Fruit fly (Drosophila melanogaster) whole organism, embryonic: Measurements from ENCODE around the gene CG7432.

Source experiments
- Ada2b ChIP-seq: fragments of 200-800 bp; sonication (Bioruptor generic); IDR thresholded peaks from 2 replicates; pipeline ENCODE4 v1.3.6; 2022; ENCODE audit warnings: missing biosample characterization, missing genetic modification characterization
- Asciz ChIP-seq: fragments of 200-800 bp; sonication (Bioruptor generic); optimal IDR thresholded peaks from 2 replicates; lab custom pipeline; 2017; ENCODE audit warnings: missing biosample characterization, mild to moderate bottlenecking, missing genetic modification characterization, missing genetic modification reagents
- CG10209 ChIP-seq: fragments of 200-800 bp; sonication (Bioruptor generic); optimal IDR thresholded peaks from 3 replicates; lab custom pipeline; 2017; ENCODE audit warnings: missing biosample characterization, mild to moderate bottlenecking, missing genetic modification characterization, missing genetic modification reagents
- CG1024 ChIP-seq: fragments of 200-800 bp; sonication (Bioruptor generic); IDR thresholded peaks from 2 replicates; pipeline ENCODE4 v1.3.6; 2022; ENCODE audit warnings: missing biosample characterization, missing genetic modification characterization
- CG11696 ChIP-seq: fragments of 200-800 bp; sonication (Bioruptor generic); IDR thresholded peaks from 2 replicates; pipeline ENCODE4 v1.3.6; 2022; ENCODE audit warnings: missing biosample characterization, missing genetic modification characterization
- CG12769 ChIP-seq: fragments of 200-800 bp; sonication (Bioruptor generic); optimal IDR thresholded peaks from 2 replicates; lab custom pipeline; 2019; ENCODE audit warnings: missing biosample characterization, mild to moderate bottlenecking, missing genetic modification characterization, moderate library complexity
- CG14860 ChIP-seq: fragments of 200-800 bp; sonication (Bioruptor generic); IDR thresholded peaks from 3 replicates; pipeline ENCODE4 v1.3.6; 2022; ENCODE audit warnings: missing biosample characterization, missing genetic modification characterization; ENCODE audit not compliant: partially characterized antibody
- CG14965 ChIP-seq: fragments of 200-800 bp; sonication (Bioruptor generic); optimal IDR thresholded peaks from 2 replicates; lab custom pipeline; 2016; ENCODE audit warnings: missing biosample characterization, missing genetic modification characterization, borderline replicate concordance
- CG15073 ChIP-seq: fragments of 200-800 bp; sonication (Bioruptor generic); optimal IDR thresholded peaks from 2 replicates; lab custom pipeline; 2016; ENCODE audit warnings: missing biosample characterization, missing genetic modification characterization
- CG15269 ChIP-seq: fragments of 200-800 bp; sonication (Bioruptor generic); optimal IDR thresholded peaks from 2 replicates; lab custom pipeline; 2018; ENCODE audit warnings: missing biosample characterization, mild to moderate bottlenecking, missing genetic modification characterization, moderate library complexity
- CG16815 ChIP-seq: fragments of 200-800 bp; sonication (Bioruptor generic); optimal IDR thresholded peaks from 3 replicates; lab custom pipeline; 2017; ENCODE audit warnings: missing biosample characterization, mild to moderate bottlenecking, missing genetic modification characterization
- CG17186 ChIP-seq: fragments of 200-800 bp; sonication (Bioruptor generic); optimal IDR thresholded peaks from 3 replicates; lab custom pipeline; 2017; ENCODE audit warnings: missing biosample characterization, missing genetic modification reagents, missing genetic modification characterization
- CG17612 ChIP-seq: fragments of 200-800 bp; sonication (Bioruptor generic); IDR thresholded peaks from 2 replicates; pipeline ENCODE4 v1.3.6; 2022; ENCODE audit warnings: missing biosample characterization, missing genetic modification characterization
- CG18262 ChIP-seq: fragments of 200-800 bp; optimal IDR thresholded peaks from 3 replicates; lab custom pipeline; 2019; ENCODE audit warnings: missing biosample characterization, mild to moderate bottlenecking, missing genetic modification characterization, moderate library complexity
- CG18619 ChIP-seq: fragments of 200-800 bp; sonication (Bioruptor generic); optimal IDR thresholded peaks from 3 replicates; lab custom pipeline; 2017; ENCODE audit warnings: missing biosample characterization, mild to moderate bottlenecking, missing genetic modification characterization
- CG2199 ChIP-seq: fragments of 200-800 bp; sonication (Bioruptor generic); IDR thresholded peaks from 3 replicates; pipeline ENCODE4 v1.3.6; 2022; ENCODE audit warnings: missing biosample characterization, missing genetic modification characterization
- CG2875 ChIP-seq: fragments of 200-800 bp; sonication (Bioruptor generic); optimal IDR thresholded peaks from 2 replicates; lab custom pipeline; 2017; ENCODE audit warnings: missing biosample characterization, mild to moderate bottlenecking, missing genetic modification characterization, missing genetic modification reagents
- CG30431 ChIP-seq: fragments of 200-800 bp; sonication (Bioruptor generic); optimal IDR thresholded peaks from 2 replicates; lab custom pipeline; 2017; ENCODE audit warnings: missing biosample characterization, missing genetic modification characterization
- CG4730 ChIP-seq: fragments of 200-800 bp; sonication (Bioruptor generic); IDR thresholded peaks from 2 replicates; pipeline ENCODE4 v1.3.6; 2022; ENCODE audit warnings: missing biosample characterization, missing genetic modification characterization
- CG6175 ChIP-seq: fragments of 200-800 bp; sonication (Bioruptor generic); IDR thresholded peaks from 3 replicates; pipeline ENCODE4 v1.3.6; 2022; ENCODE audit warnings: missing biosample characterization, missing genetic modification characterization
- CG7372 ChIP-seq: fragments of 200-800 bp; sonication (Bioruptor generic); IDR thresholded peaks from 2 replicates; pipeline ENCODE4 v1.3.6; 2022; ENCODE audit warnings: missing biosample characterization, missing genetic modification characterization
- CG7839 ChIP-seq: fragments of 200-800 bp; sonication (Bioruptor generic); optimal IDR thresholded peaks from 3 replicates; lab custom pipeline; 2018; ENCODE audit warnings: missing biosample characterization, mild to moderate bottlenecking, missing genetic modification characterization, moderate library complexity
- CG8089 ChIP-seq: fragments of 200-800 bp; sonication (Bioruptor generic); optimal IDR thresholded peaks from 3 replicates; lab custom pipeline; 2016; ENCODE audit warnings: missing biosample characterization, missing genetic modification characterization
- CTCF ChIP-seq: fragments of 200-800 bp; sonication (Bioruptor generic); optimal IDR thresholded peaks from 2 replicates; lab custom pipeline; 2017; ENCODE audit warnings: missing biosample characterization, mild to moderate bottlenecking, missing genetic modification characterization, moderate library complexity
- Chrac-16 ChIP-seq: fragments of 200-800 bp; sonication (Bioruptor generic); optimal IDR thresholded peaks from 3 replicates; lab custom pipeline; 2016; ENCODE audit warnings: missing biosample characterization, missing genetic modification characterization
- D19B ChIP-seq: fragments of 200-800 bp; sonication (Bioruptor generic); optimal IDR thresholded peaks from 2 replicates; lab custom pipeline; 2017; ENCODE audit warnings: missing biosample characterization, mild to moderate bottlenecking, missing genetic modification characterization
- Deaf1 ChIP-seq: fragments of 200-800 bp; optimal IDR thresholded peaks from 3 replicates; lab custom pipeline; 2019; ENCODE audit warnings: missing biosample characterization, mild to moderate bottlenecking, missing genetic modification characterization, moderate library complexity
- HLH54F ChIP-seq: fragments of 200-800 bp; sonication (Bioruptor generic); optimal IDR thresholded peaks from 3 replicates; lab custom pipeline; 2016; ENCODE audit warnings: missing biosample characterization, missing genetic modification characterization
- Hr78 ChIP-seq, 2 experiments: fragments of 200-800 bp in 1 of 2; fragments of >200 bp in 1 of 2; sonication (Bioruptor generic) in 1 of 2; optimal IDR thresholded peaks; 2 replicates each; lab custom pipeline; 2017 to 2019; ENCODE audit warnings: missing biosample characterization in 2 of 2, missing genetic modification characterization in 2 of 2, mild to moderate bottlenecking in 1 of 2, moderate library complexity in 1 of 2
- MTF-1 ChIP-seq: fragments of 200-800 bp; sonication (Bioruptor generic); optimal IDR thresholded peaks from 2 replicates; lab custom pipeline; 2018; ENCODE audit warnings: missing biosample characterization, mild to moderate bottlenecking, missing genetic modification characterization, borderline replicate concordance
- NfI ChIP-seq: fragments of 200-800 bp; sonication (Bioruptor generic); optimal IDR thresholded peaks from 3 replicates; lab custom pipeline; 2018; ENCODE audit warnings: missing biosample characterization, mild to moderate bottlenecking, missing genetic modification characterization, moderate library complexity
- Opbp ChIP-seq: fragments of 200-800 bp; sonication (Bioruptor generic); IDR thresholded peaks from 3 replicates; pipeline ENCODE4 v1.3.6; 2022; ENCODE audit warnings: missing biosample characterization, missing genetic modification characterization; ENCODE audit not compliant: partially characterized antibody
- Tbp ChIP-seq: fragments of >200 bp; optimal IDR thresholded peaks from 2 replicates; lab custom pipeline; 2018; ENCODE audit warnings: missing biosample characterization, missing genetic modification characterization
- aop ChIP-seq: fragments of 200-800 bp; sonication (Bioruptor generic); IDR thresholded peaks from 2 replicates; pipeline ENCODE4 v1.3.6; 2022; ENCODE audit warnings: missing biosample characterization, missing genetic modification characterization
- cad ChIP-seq: fragments of >200 bp; optimal IDR thresholded peaks from 2 replicates; lab custom pipeline; 2017; ENCODE audit warnings: missing biosample characterization, missing genetic modification characterization
- dimm ChIP-seq: fragments of 200-800 bp; sonication (Bioruptor generic); IDR thresholded peaks from 2 replicates; pipeline ENCODE4 v1.3.6; 2022; ENCODE audit warnings: missing biosample characterization, missing genetic modification characterization
- ewg ChIP-seq: fragments of 200-800 bp; sonication (Bioruptor generic); optimal IDR thresholded peaks from 3 replicates; lab custom pipeline; 2017; ENCODE audit warnings: mild to moderate bottlenecking, missing biosample characterization, missing genetic modification reagents, missing genetic modification characterization
- gem ChIP-seq: fragments of 200-800 bp; sonication (Bioruptor generic); optimal IDR thresholded peaks from 2 replicates; lab custom pipeline; 2019; ENCODE audit warnings: missing biosample characterization, mild to moderate bottlenecking, missing genetic modification characterization, moderate library complexity
- ind ChIP-seq: fragments of 200-800 bp; sonication (Bioruptor generic); optimal IDR thresholded peaks from 3 replicates; lab custom pipeline; 2016; ENCODE audit warnings: missing biosample characterization, missing genetic modification characterization
- inv ChIP-seq: fragments of 200-800 bp; sonication (Bioruptor generic); IDR thresholded peaks from 2 replicates; pipeline ENCODE4 v1.3.6; 2022; ENCODE audit warnings: missing biosample characterization, missing genetic modification characterization; ENCODE audit not compliant: partially characterized antibody
- mld ChIP-seq: fragments of 200-800 bp; sonication (Bioruptor generic); IDR thresholded peaks from 3 replicates; pipeline ENCODE4 v1.3.6; 2022; ENCODE audit warnings: missing biosample characterization, missing genetic modification characterization; ENCODE audit not compliant: partially characterized antibody
- odd ChIP-seq: fragments of 200-800 bp; sonication (Bioruptor generic); optimal IDR thresholded peaks from 2 replicates; lab custom pipeline; 2017; ENCODE audit warnings: missing biosample characterization, mild to moderate bottlenecking, missing genetic modification characterization
- p53 ChIP-seq: fragments of 200-800 bp; sonication (Bioruptor generic); optimal IDR thresholded peaks from 2 replicates; lab custom pipeline; 2016; ENCODE audit warnings: missing biosample characterization, missing genetic modification characterization
- pfk ChIP-seq: fragments of 200-800 bp; sonication (Bioruptor generic); optimal IDR thresholded peaks from 2 replicates; lab custom pipeline; 2018; ENCODE audit warnings: missing biosample characterization, mild to moderate bottlenecking, missing genetic modification characterization, moderate library complexity
- pzg ChIP-seq: fragments of 200-800 bp; sonication (Bioruptor generic); optimal IDR thresholded peaks from 3 replicates; lab custom pipeline; 2018; ENCODE audit warnings: missing biosample characterization, mild to moderate bottlenecking, missing genetic modification characterization, moderate library complexity
- rib ChIP-seq: fragments of 200-800 bp; sonication (Bioruptor generic); IDR thresholded peaks from 2 replicates; pipeline ENCODE4 v1.3.6; 2022; ENCODE audit warnings: missing biosample characterization, missing genetic modification characterization
- sens-2 ChIP-seq: fragments of 200-800 bp; sonication (Bioruptor generic); IDR thresholded peaks from 2 replicates; pipeline ENCODE4 v1.3.6; 2022; ENCODE audit warnings: missing biosample characterization, missing genetic modification characterization
- so ChIP-seq: fragments of 200-800 bp; sonication (Bioruptor generic); IDR thresholded peaks from 3 replicates; pipeline ENCODE4 v1.3.6; 2022; ENCODE audit warnings: missing biosample characterization, missing genetic modification characterization
- sqz ChIP-seq: fragments of 200-800 bp; sonication (Bioruptor generic); optimal IDR thresholded peaks from 3 replicates; lab custom pipeline; 2018; ENCODE audit warnings: missing biosample characterization, mild to moderate bottlenecking, missing genetic modification characterization
- sug ChIP-seq: fragments of 200-800 bp; optimal IDR thresholded peaks from 2 replicates; lab custom pipeline; 2019; ENCODE audit warnings: missing biosample characterization, mild to moderate bottlenecking, missing genetic modification characterization, moderate library complexity
- vnd ChIP-seq: fragments of 200-800 bp; sonication (Bioruptor generic); IDR thresholded peaks from 3 replicates; pipeline ENCODE4 v1.3.6; 2022; ENCODE audit warnings: missing biosample characterization, missing genetic modification characterization; ENCODE audit not compliant: partially characterized antibody

Gene CG7432

dm6 chr3R:19623606-19624005 is 41.2 kb upstream of the CG7432 start (continued):
- TF ChIP-seq CG10209 (GFP tag; lab: Kevin White, UChicago) (peak; percentile 34), so (GFP tag; lab: Robert Waterston, UW) (peak; percentile 58; the same call in 1 of the 3 replicates), CG1024 (GFP tag; lab: Robert Waterston, UW) (no peak), p53 (GFP tag; lab: Kevin White, UChicago) (no peak), pzg (GFP tag; lab: Kevin White, UChicago) (no peak), CG30431 (GFP tag; lab: Kevin White, UChicago) (peak; percentile 19), CG6175 (GFP tag; lab: Robert Waterston, UW) (no peak), mld (GFP tag; lab: Robert Waterston, UW) (no peak), odd (GFP tag; lab: Kevin White, UChicago) (no peak), CG18619 (GFP tag; lab: Kevin White, UChicago) (no peak), CG7372 (GFP tag; lab: Robert Waterston, UW) (peak; percentile 17; the same call in 1 of the 2 replicates), CG17186 (GFP tag; lab: Kevin White, UChicago) (no peak), aop (GFP tag; lab: Robert Waterston, UW) (no peak), sqz (GFP tag; lab: Kevin White, UChicago) (no peak), Hr78 (GFP tag; optimal IDR thresholded peaks at IDR 0.05; lab: Kevin White, UChicago) (no peak), CG7839 (tag; lab: Kevin White, UChicago) (peak; percentile 73), Tbp (GFP tag; lab: Kevin White, UChicago) (no peak), CG12769 (tag; lab: Kevin White, UChicago) (peak; percentile 45), dimm (GFP tag; lab: Robert Waterston, UW) (0 out of 2 replicates have a peak, but pooled peaks have one; percentile 33), CG15073 (GFP tag; lab: Kevin White, UChicago) (no peak), gem (tag; lab: Kevin White, UChicago) (peak; percentile 75), vnd (no peak), rib (GFP tag; lab: Robert Waterston, UW) (0 out of 2 replicates have a peak, but pooled peaks have one; percentile 25), CG14860 (GFP tag; lab: Robert Waterston, UW) (no peak), D19B (GFP tag; lab: Kevin White, UChicago) (no peak), NfI (GFP tag; lab: Kevin White, UChicago) (peak; percentile 15), CG18262 (tag; lab: Kevin White, UChicago) (peak; percentile 48), CG14965 (GFP tag; lab: Kevin White, UChicago) (no peak), CG8089 (GFP tag; lab: Kevin White, UChicago) (peak; percentile 42), CG2875 (GFP tag; lab: Kevin White, UChicago) (peak; percentile 48), ewg (peak; percentile 9), CTCF (GFP tag; lab: Kevin White, UChicago) (no peak), Chrac-16 (GFP tag; lab: Kevin White, UChicago) (peak; percentile 28), Asciz (GFP tag; lab: Kevin White, UChicago) (peak; percentile 69), CG16815 (peak; percentile 14), MTF-1 (no peak), Ada2b (GFP tag; lab: Robert Waterston, UW) (peak; percentile 75), sug (tag; lab: Kevin White, UChicago) (no peak), inv (no peak), Opbp (GFP tag; lab: Robert Waterston, UW) (no peak), ind (GFP tag; lab: Kevin White, UChicago) (peak; percentile 69), pfk (no peak), CG15269 (tag; lab: Kevin White, UChicago) (peak; percentile 55), HLH54F (GFP tag; lab: Kevin White, UChicago) (peak; percentile 60), sens-2 (GFP tag; lab: Robert Waterston, UW) (peak; percentile 57; the same call in 1 of the 2 replicates), cad (GFP tag; lab: Kevin White, UChicago) (no peak), Deaf1 (tag; lab: Kevin White, UChicago) (no peak), CG2199 (GFP tag; lab: Robert Waterston, UW) (no peak), CG17612 (GFP tag; lab: Robert Waterston, UW) (0 out of 2 replicates have a peak, but pooled peaks have one; percentile 37), CG11696 (0 out of 2 replicates have a peak, but pooled peaks have one; percentile 49), CG4730 (GFP tag; lab: Robert Waterston, UW) (no peak)
